Worm (Caenorhabditis elegans): ENCODE data around the gene str-113.

Gene str-113

ce11 chrV:3703888-3704287 is 37.1 kb upstream of the str-113 start (continued):
- TF ChIP-seq mbf-1 (tag; optimal IDR thresholded peaks at IDR 0.05): no peak
- no peak for TF ChIP-seq Y55F3AM.14 (GFP tag; optimal IDR thresholded peaks at IDR 0.05)
- no peak for TF ChIP-seq lin-11 (tag; optimal IDR thresholded peaks at IDR 0.05)
- no peak for TF ChIP-seq blmp-1 (tag; optimal IDR thresholded peaks at IDR 0.05; ENCODE audit: insufficient read depth)
- no peak for TF ChIP-seq ztf-11 (tag; optimal IDR thresholded peaks at IDR 0.05)
- no peak for TF ChIP-seq ceh-16 (tag; optimal IDR thresholded peaks at IDR 0.05)
- peak; percentile 56 for TF ChIP-seq sma-3 (GFP tag; optimal IDR thresholded peaks at IDR 0.05)
- no peak for TF ChIP-seq ZK546.5 (tag; optimal IDR thresholded peaks at IDR 0.05)
- TF ChIP-seq peb-1 (tag; optimal IDR thresholded peaks at IDR 0.05): no peak
- TF ChIP-seq R02D3.7 (tag; optimal IDR thresholded peaks at IDR 0.05): no peak
- peak in 1 of 2 experiments; percentile 69 for TF ChIP-seq lsy-2 (tag; optimal IDR thresholded peaks at IDR 0.05)
- peak; percentile 2 for TF ChIP-seq sem-4 (tag; optimal IDR thresholded peaks at IDR 0.05)
- TF ChIP-seq nhr-237 (tag; optimal IDR thresholded peaks at IDR 0.05): no peak
- peak in 1 of 2 experiments; percentile 40 for TF ChIP-seq mdl-1 (tag; optimal IDR thresholded peaks at IDR 0.05)
- TF ChIP-seq nhr-10 (tag; optimal IDR thresholded peaks at IDR 0.05): no peak
- TF ChIP-seq lin-39 (tag; optimal IDR thresholded peaks at IDR 0.05): no peak
- no peak for TF ChIP-seq skn-1 (tag; optimal IDR thresholded peaks at IDR 0.05)
- no peak for TF ChIP-seq alr-1 (tag; optimal IDR thresholded peaks at IDR 0.05)
- TF ChIP-seq egl-27 (tag; optimal IDR thresholded peaks at IDR 0.05): peak; percentile 42
- no peak for TF ChIP-seq nhr-23 (tag; optimal IDR thresholded peaks at IDR 0.05)
- peak; percentile 40 for TF ChIP-seq lin-13 (GFP tag; optimal IDR thresholded peaks at IDR 0.05)
- peak; percentile 62 for TF ChIP-seq C34F6.9 (tag; optimal IDR thresholded peaks at IDR 0.05)

- no peak for TF ChIP-seq unc-55 (GFP tag; optimal IDR thresholded peaks at IDR 0.05)
- TF ChIP-seq gmeb-1 (tag; optimal IDR thresholded peaks at IDR 0.05): no peak
- TF ChIP-seq lin-39 (tag; optimal IDR thresholded peaks at IDR 0.05): no peak
- no peak for TF ChIP-seq ceh-16 (tag; optimal IDR thresholded peaks at IDR 0.05)
- TF ChIP-seq sma-9 (GFP tag; optimal IDR thresholded peaks at IDR 0.05): peak; percentile 21
- no peak for TF ChIP-seq sma-9 (tag; optimal IDR thresholded peaks at IDR 0.05)
These were observed 36.2 kb upstream of the str-113 start for ce11 chrV:3702998-3703397.

ce11 chrV:3698497-3698896 is 31.7 kb upstream of the str-113 start:
- no peak for TF ChIP-seq fos-1 (tag; optimal IDR thresholded peaks at IDR 0.05)
- TF ChIP-seq ztf-11 (tag; optimal IDR thresholded peaks at IDR 0.05): no peak
- TF ChIP-seq nhr-10 (tag; optimal IDR thresholded peaks at IDR 0.05): no peak
- TF ChIP-seq blmp-1 (tag; optimal IDR thresholded peaks at IDR 0.05; ENCODE audit: insufficient read depth): no peak
- TF ChIP-seq lin-11 (tag; optimal IDR thresholded peaks at IDR 0.05): no peak
- TF ChIP-seq sma-9 (GFP tag; optimal IDR thresholded peaks at IDR 0.05): no peak
- no peak for TF ChIP-seq sma-9 (tag; optimal IDR thresholded peaks at IDR 0.05)
- TF ChIP-seq peb-1 (tag; optimal IDR thresholded peaks at IDR 0.05): no peak
- no peak for TF ChIP-seq nhr-129 (tag; optimal IDR thresholded peaks at IDR 0.05)
- no peak for TF ChIP-seq dmd-4 (tag; optimal IDR thresholded peaks at IDR 0.05)
- TF ChIP-seq nhr-11 (tag; optimal IDR thresholded peaks at IDR 0.05): no peak
- TF ChIP-seq sma-3 (GFP tag; optimal IDR thresholded peaks at IDR 0.05): no peak
- TF ChIP-seq lin-39 (tag; optimal IDR thresholded peaks at IDR 0.05): no peak
- TF ChIP-seq unc-39 (tag; optimal IDR thresholded peaks at IDR 0.05): no peak
- TF ChIP-seq nhr-23 (tag; optimal IDR thresholded peaks at IDR 0.05): no peak
- no peak for TF ChIP-seq nhr-77 (tag; optimal IDR thresholded peaks at IDR 0.05)
- no peak for TF ChIP-seq skn-1 (tag; optimal IDR thresholded peaks at IDR 0.05)
- TF ChIP-seq mdl-1 (tag; optimal IDR thresholded peaks at IDR 0.05): no peak
- TF ChIP-seq unc-55 (GFP tag; optimal IDR thresholded peaks at IDR 0.05): no peak
- TF ChIP-seq nhr-237 (tag; optimal IDR thresholded peaks at IDR 0.05): no peak

ce11 chrV:3697071-3697470 is 30.3 kb upstream of the str-113 start:
- TF ChIP-seq sma-9 (GFP tag; optimal IDR thresholded peaks at IDR 0.05) (peak; percentile 72), sma-9 (tag; optimal IDR thresholded peaks at IDR 0.05) (no peak), egl-27 (tag; optimal IDR thresholded peaks at IDR 0.05) (no peak), lsy-2 (tag; optimal IDR thresholded peaks at IDR 0.05) (peak in 1 of 2 experiments; percentile 45), snpc-4 (tag; optimal IDR thresholded peaks at IDR 0.05) (no peak), fos-1 (tag; optimal IDR thresholded peaks at IDR 0.05) (peak; percentile 60), nhr-237 (tag; optimal IDR thresholded peaks at IDR 0.05) (no peak), sma-3 (GFP tag; optimal IDR thresholded peaks at IDR 0.05) (peak; percentile 26), peb-1 (tag; optimal IDR thresholded peaks at IDR 0.05) (no peak), unc-55 (GFP tag; optimal IDR thresholded peaks at IDR 0.05) (no peak), F13H6.1 (tag; optimal IDR thresholded peaks at IDR 0.05) (peak; percentile 50), crh-2 (tag; optimal IDR thresholded peaks at IDR 0.05) (peak; percentile 59), gmeb-1 (tag; optimal IDR thresholded peaks at IDR 0.05) (peak; percentile 39), nhr-11 (tag; optimal IDR thresholded peaks at IDR 0.05) (no peak)
